Worm (Caenorhabditis elegans) whole organism, L4 larva: ENCODE measurements around the gene rpn-5.

Experiments
- F37D6.2 ChIP-seq: sonication (generic microtip); optimal IDR thresholded peaks from 2 replicates; lab custom pipeline; 2016; ENCODE audit warnings: mild to moderate bottlenecking, missing genetic modification characterization, missing compliant biosample characterization
- F44E2.7 ChIP-seq: fragments of 200-800 bp; sonication (Bioruptor generic); IDR thresholded peaks from 2 replicates; pipeline ENCODE4 v2.1.2; 2022; ENCODE audit warnings: missing genetic modification characterization, missing compliant biosample characterization
- T26A8.4 ChIP-seq: fragments of 200-800 bp; sonication (Bioruptor generic); IDR thresholded peaks from 2 replicates; pipeline ENCODE4 v1.3.6; 2022; ENCODE audit warnings: missing genetic modification characterization, missing compliant biosample characterization
- Y105C5A.15 ChIP-seq: fragments of 200-800 bp; sonication (Bioruptor generic); IDR thresholded peaks from 2 replicates; pipeline ENCODE4 v1.3.6; 2022; ENCODE audit warnings: missing genetic modification characterization, missing compliant biosample characterization
- Y48G9A.11 ChIP-seq: fragments of 200-800 bp; sonication (Bioruptor generic); IDR thresholded peaks from 2 replicates; pipeline ENCODE4 v1.3.6; 2022; ENCODE audit warnings: missing genetic modification reagents, missing genetic modification characterization, missing compliant biosample characterization
- ZK337.2 ChIP-seq: fragments of 200-800 bp; sonication (Bioruptor generic); IDR thresholded peaks from 2 replicates; pipeline ENCODE4 v1.3.6; 2022; ENCODE audit warnings: missing genetic modification reagents, missing genetic modification characterization, missing compliant biosample characterization
- arid-1 ChIP-seq: fragments of 200-800 bp; sonication (Bioruptor generic); conservative IDR thresholded peaks from 2 replicates; pipeline ENCODE4 v1.3.6; 2022; ENCODE audit warnings: missing genetic modification reagents, missing genetic modification characterization, missing compliant biosample characterization
- ceh-28 ChIP-seq: fragments of 150-350 bp; optimal IDR thresholded peaks from 2 replicates; lab custom pipeline; 2014; ENCODE audit warnings: missing biosample characterization, missing genetic modification reagents, missing genetic modification characterization
- ces-1 ChIP-seq: fragments of 150-350 bp; sonication (generic microtip); optimal IDR thresholded peaks from 4 replicates; lab custom pipeline; 2014; ENCODE audit warnings: missing biosample characterization, missing genetic modification reagents, missing genetic modification characterization
- ctbp-1 ChIP-seq: fragments of 200-800 bp; sonication (Bioruptor generic); IDR thresholded peaks from 2 replicates; pipeline ENCODE4 v1.3.6; 2022; ENCODE audit warnings: missing genetic modification reagents, missing genetic modification characterization, missing compliant biosample characterization
- daf-16 ChIP-seq, 3 experiments: sonication (generic microtip); optimal IDR thresholded peaks; 2 replicates each; lab custom pipeline; 2016 to 2017; ENCODE audit warnings: missing genetic modification characterization in 3 of 3, missing genetic modification reagents in 3 of 3, mild to moderate bottlenecking in 2 of 3, missing compliant biosample characterization in 2 of 3, missing biosample characterization in 1 of 3, moderate library complexity in 1 of 3
- daf-19 ChIP-seq: fragments of 200-800 bp; sonication (Bioruptor generic); conservative IDR thresholded peaks from 2 replicates; pipeline ENCODE4 v1.3.6; 2022; ENCODE audit warnings: missing genetic modification characterization, missing compliant biosample characterization
- dmd-6 ChIP-seq: fragments of 200-800 bp; sonication (Bioruptor generic); IDR thresholded peaks from 2 replicates; pipeline ENCODE4 v1.3.6; 2022; ENCODE audit warnings: missing genetic modification reagents, missing genetic modification characterization, missing compliant biosample characterization
- dmd-9 ChIP-seq: fragments of 200-800 bp; sonication (Bioruptor generic); IDR thresholded peaks from 2 replicates; pipeline ENCODE4 v1.3.6; 2022; ENCODE audit warnings: missing genetic modification reagents, missing genetic modification characterization, missing compliant biosample characterization
- dpl-1 ChIP-seq: fragments of 150-350 bp; optimal IDR thresholded peaks from 2 replicates; lab custom pipeline; 2014; ENCODE audit warnings: missing biosample characterization, missing genetic modification reagents, missing genetic modification characterization
- duxl-1 ChIP-seq: sonication (generic microtip); optimal IDR thresholded peaks from 2 replicates; lab custom pipeline; 2016; ENCODE audit warnings: mild to moderate bottlenecking, missing genetic modification characterization, moderate library complexity, missing compliant biosample characterization; ENCODE audit not compliant: poor library complexity
- dve-1 ChIP-seq: sonication (generic microtip); optimal IDR thresholded peaks from 2 replicates; lab custom pipeline; 2017; ENCODE audit warnings: antibody characterized with exemption, mild to moderate bottlenecking, missing genetic modification characterization, missing compliant biosample characterization; ENCODE audit not compliant: insufficient read depth
- egl-43 ChIP-seq: fragments of 200-800 bp; sonication (Bioruptor generic); IDR thresholded peaks from 2 replicates; pipeline ENCODE4 v1.3.6; 2022; ENCODE audit warnings: missing genetic modification reagents, missing genetic modification characterization, missing compliant biosample characterization
- fkh-10 ChIP-seq: fragments of 150-350 bp; optimal IDR thresholded peaks from 2 replicates; lab custom pipeline; 2014; ENCODE audit warnings: missing biosample characterization, missing genetic modification reagents, missing genetic modification characterization
- fos-1 ChIP-seq: fragments of 150-350 bp; optimal IDR thresholded peaks from 2 replicates; lab custom pipeline; 2014; ENCODE audit warnings: missing biosample characterization, missing genetic modification characterization
- hlh-30 ChIP-seq: sonication (generic microtip); optimal IDR thresholded peaks from 2 replicates; lab custom pipeline; 2017; ENCODE audit warnings: antibody characterized with exemption, mild to moderate bottlenecking, missing genetic modification characterization, missing compliant biosample characterization; ENCODE audit not compliant: insufficient read depth
- lin-1 ChIP-seq: fragments of 200-800 bp; sonication (Bioruptor generic); IDR thresholded peaks from 2 replicates; pipeline ENCODE4 v1.3.6; 2022; ENCODE audit warnings: missing genetic modification reagents, missing genetic modification characterization, missing compliant biosample characterization
- lin-13 ChIP-seq: fragments of 150-350 bp; optimal IDR thresholded peaks from 2 replicates; lab custom pipeline; 2014; ENCODE audit warnings: missing biosample characterization, missing genetic modification reagents, missing genetic modification characterization
- madf-9 ChIP-seq: fragments of 200-800 bp; sonication (Bioruptor generic); conservative IDR thresholded peaks from 2 replicates; pipeline ENCODE4 v1.3.6; 2022; ENCODE audit warnings: missing genetic modification reagents, missing genetic modification characterization, missing compliant biosample characterization
- nhr-10 ChIP-seq: fragments of 150-350 bp; optimal IDR thresholded peaks from 2 replicates; lab custom pipeline; 2014; ENCODE audit warnings: missing biosample characterization, missing genetic modification characterization
- nhr-102 ChIP-seq: sonication (generic microtip); optimal IDR thresholded peaks from 2 replicates; lab custom pipeline; 2016; ENCODE audit warnings: mild to moderate bottlenecking, missing genetic modification characterization, moderate library complexity, missing compliant biosample characterization
- nhr-11 ChIP-seq: fragments of 150-350 bp; optimal IDR thresholded peaks from 2 replicates; lab custom pipeline; 2014; ENCODE audit warnings: missing biosample characterization, missing genetic modification characterization
- nhr-41 ChIP-seq: fragments of 200-800 bp; sonication (Bioruptor generic); IDR thresholded peaks from 2 replicates; pipeline ENCODE4 v1.3.6; 2022; ENCODE audit warnings: missing genetic modification reagents, missing genetic modification characterization, missing compliant biosample characterization
- nhr-42 ChIP-seq: fragments of 200-800 bp; sonication (Bioruptor generic); IDR thresholded peaks from 2 replicates; pipeline ENCODE4 v1.3.6; 2022; ENCODE audit warnings: missing genetic modification characterization, missing compliant biosample characterization
- nhr-48 ChIP-seq: sonication (generic microtip); optimal IDR thresholded peaks from 2 replicates; lab custom pipeline; 2016; ENCODE audit warnings: mild to moderate bottlenecking, missing genetic modification characterization, missing compliant biosample characterization
- nhr-6 ChIP-seq: fragments of 150-350 bp; optimal IDR thresholded peaks from 2 replicates; lab custom pipeline; 2014; ENCODE audit warnings: missing biosample characterization, missing genetic modification characterization
- php-3 ChIP-seq: fragments of 200-800 bp; sonication (Bioruptor generic); IDR thresholded peaks from 2 replicates; pipeline ENCODE4 v1.3.6; 2022; ENCODE audit warnings: missing genetic modification reagents, missing genetic modification characterization, missing compliant biosample characterization
- pqm-1 ChIP-seq: sonication (generic microtip); optimal IDR thresholded peaks from 2 replicates; lab custom pipeline; 2017; ENCODE audit warnings: missing biosample characterization, missing genetic modification characterization
- sdz-12 ChIP-seq: fragments of 200-800 bp; sonication (Bioruptor generic); optimal IDR thresholded peaks from 2 replicates; lab custom pipeline; 2018; ENCODE audit warnings: mild to moderate bottlenecking, missing genetic modification characterization, missing compliant biosample characterization
- set-16 ChIP-seq: fragments of 200-800 bp; sonication (Bioruptor generic); IDR thresholded peaks from 2 replicates; pipeline ENCODE4 v1.3.6; 2022; ENCODE audit warnings: missing genetic modification reagents, missing genetic modification characterization, missing compliant biosample characterization
- skn-1 ChIP-seq: fragments of 150-350 bp; optimal IDR thresholded peaks from 2 replicates; lab custom pipeline; 2014; ENCODE audit warnings: missing biosample characterization, missing genetic modification characterization
- unc-130 ChIP-seq: sonication (generic microtip); optimal IDR thresholded peaks from 2 replicates; lab custom pipeline; 2016; ENCODE audit warnings: missing genetic modification reagents, missing genetic modification characterization, missing compliant biosample characterization
- unc-62 ChIP-seq, 3 experiments: fragments of 150-350 bp in 1 of 3; sonication (generic microtip); optimal IDR thresholded peaks in 2 of 3; peaks in 1 of 3; 1 replicate in 1 of 3; 2 replicates in 2 of 3; lab custom pipeline; 2014 to 2017; ENCODE audit warnings: missing biosample characterization in 3 of 3, missing genetic modification characterization in 3 of 3, missing genetic modification reagents in 3 of 3, missing genotype in 1 of 3
- vab-7 ChIP-seq: fragments of 200-800 bp; sonication (Bioruptor generic); IDR thresholded peaks from 2 replicates; pipeline ENCODE4 v1.3.6; 2022; ENCODE audit warnings: missing genetic modification reagents, missing genetic modification characterization, missing compliant biosample characterization
- zag-1 ChIP-seq: fragments of 150-350 bp; optimal IDR thresholded peaks from 2 replicates; lab custom pipeline; 2014; ENCODE audit warnings: missing biosample characterization, missing genetic modification characterization

Gene rpn-5

ce11 chrII:4739984-4740462 lies 41.8 kb upstream of the rpn-5 start, which contains the start of gene eas-1 (continued):
- no peak for TF ChIP-seq nhr-41 (GFP tag; lab: Robert Waterston, UW)
- TF ChIP-seq ctbp-1 (GFP tag; lab: Robert Waterston, UW): no peak
- no peak for TF ChIP-seq nhr-42 (GFP tag; lab: Robert Waterston, UW)
- TF ChIP-seq ZK337.2 (GFP tag; lab: Robert Waterston, UW): peak; percentile 90
- peak; percentile 71 for TF ChIP-seq madf-9 (GFP tag; lab: Robert Waterston, UW)
- peak; percentile 38 for TF ChIP-seq fkh-10 (GFP tag; lab: Kevin White, UChicago)
- 0 out of 2 replicates have a peak, but pooled peaks have one; percentile 19 for TF ChIP-seq T26A8.4 (GFP tag; lab: Robert Waterston, UW)
- no peak for TF ChIP-seq vab-7
- no peak for TF ChIP-seq daf-16 (GFP tag; optimal IDR thresholded peaks at IDR 0.05; lab: Kevin White, UChicago)
- TF ChIP-seq daf-16 (tag; optimal IDR thresholded peaks at IDR 0.05; lab: Kevin White, UChicago): peak; percentile 42
- peak; percentile 69 for TF ChIP-seq dmd-6
- TF ChIP-seq lin-1 (GFP tag; lab: Robert Waterston, UW): peak; percentile 57
- TF ChIP-seq hlh-30 (tag; lab: Kevin White, UChicago): peak; percentile 91
- no peak for TF ChIP-seq ceh-28 (tag; lab: Kevin White, UChicago)
- TF ChIP-seq Y48G9A.11 (GFP tag; lab: Robert Waterston, UW): peak; percentile 79
- TF ChIP-seq dve-1 (tag; lab: Kevin White, UChicago): peak; percentile 59
- peak; percentile 92 for TF ChIP-seq unc-130 (GFP tag; lab: Kevin White, UChicago)
- peak; percentile 39 for TF ChIP-seq nhr-102 (tag; lab: Kevin White, UChicago)
- TF ChIP-seq lin-13 (GFP tag; lab: Kevin White, UChicago): peak; percentile 62
- TF ChIP-seq nhr-10 (tag; lab: Kevin White, UChicago): no peak
- TF ChIP-seq dmd-9 (GFP tag; lab: Robert Waterston, UW): peak; percentile 80
- TF ChIP-seq dpl-1 (GFP tag; lab: Kevin White, UChicago): peak; percentile 97
- TF ChIP-seq Y105C5A.15 (GFP tag; lab: Robert Waterston, UW): no peak
- peak; percentile 15 for TF ChIP-seq duxl-1
- peak; percentile 73 for TF ChIP-seq nhr-6 (tag; lab: Kevin White, UChicago)
- no peak for TF ChIP-seq sdz-12 (GFP tag; lab: Kevin White, UChicago)

ce11 chrII:4737348-4737747 lies 39.1 kb upstream of the rpn-5 start, which contains the start of gene ctsa-1.1:
Gene ctsa-1.1 (plus strand): TSS chrII:4737648.
- TF ChIP-seq Y105C5A.15 (GFP tag; lab: Robert Waterston, UW) (no peak), nhr-102 (tag; lab: Kevin White, UChicago) (no peak), skn-1 (tag; lab: Kevin White, UChicago) (no peak), F44E2.7 (GFP tag; lab: Robert Waterston, UW) (no peak), unc-62 (GFP tag; optimal IDR thresholded peaks at IDR 0.05 in 1 of 2; lab: Kevin White, UChicago) (peak in 1 of 2 experiments; percentile 3), unc-62 (tag; optimal IDR thresholded peaks at IDR 0.05; lab: Kevin White, UChicago) (no peak)

ce11 chrII:4736585-4736984 lies 38.4 kb upstream of the rpn-5 start:
- TF ChIP-seq fos-1 (tag; lab: Kevin White, UChicago) (no peak), nhr-48 (tag; lab: Kevin White, UChicago) (no peak), Y48G9A.11 (GFP tag; lab: Robert Waterston, UW) (no peak), nhr-11 (tag; lab: Kevin White, UChicago) (no peak), F37D6.2 (tag; lab: Kevin White, UChicago) (no peak), daf-19 (no peak), dpl-1 (GFP tag; lab: Kevin White, UChicago) (no peak), php-3 (GFP tag; lab: Robert Waterston, UW) (no peak), zag-1 (tag; lab: Kevin White, UChicago) (no peak), arid-1 (no peak), daf-16 (GFP tag; optimal IDR thresholded peaks at IDR 0.05; lab: Kevin White, UChicago) (peak in 1 of 2 experiments; percentile 90), daf-16 (tag; optimal IDR thresholded peaks at IDR 0.05; lab: Kevin White, UChicago) (no peak), pqm-1 (tag; lab: Kevin White, UChicago) (no peak), ces-1 (GFP tag; lab: Kevin White, UChicago) (no peak), egl-43 (GFP tag; lab: Robert Waterston, UW) (no peak), unc-62 (GFP tag; optimal IDR thresholded peaks at IDR 0.05 in 1 of 2; lab: Kevin White, UChicago) (peak in 1 of 2 experiments; percentile 6), unc-62 (tag; optimal IDR thresholded peaks at IDR 0.05; lab: Kevin White, UChicago) (no peak), set-16 (no peak)
- TF ChIP-seq, all 104 proteins: peak for 2
